Worm (Caenorhabditis elegans) whole organism, young adult: ENCODE measurements around the gene Y54F10AM.15.

Experiments used
- C06A6.2 ChIP-seq: fragments of 200-800 bp; sonication (Bioruptor generic); conservative IDR thresholded peaks from 2 replicates; pipeline ENCODE4 v1.3.6; 2022; ENCODE audit warnings: missing genetic modification characterization, missing compliant biosample characterization
- F10E7.11 ChIP-seq: sonication (generic microtip); optimal IDR thresholded peaks from 2 replicates; lab custom pipeline; 2017; ENCODE audit warnings: mild to moderate bottlenecking, missing genetic modification characterization, moderate library complexity, missing compliant biosample characterization
- F49E8.2 ChIP-seq: sonication (generic microtip); optimal IDR thresholded peaks from 3 replicates; lab custom pipeline; 2017; ENCODE audit warnings: missing genetic modification characterization, mild to moderate bottlenecking, missing compliant biosample characterization, antibody characterized with exemption, moderate library complexity; ENCODE audit not compliant: insufficient read depth
- F55B11.4 ChIP-seq: sonication (generic microtip); optimal IDR thresholded peaks from 2 replicates; lab custom pipeline; 2016; ENCODE audit warnings: missing compliant biosample characterization, missing genetic modification characterization, borderline replicate concordance; ENCODE audit not compliant: insufficient read depth
- F57C9.4 ChIP-seq: sonication (generic microtip); optimal IDR thresholded peaks from 2 replicates; lab custom pipeline; 2017; ENCODE audit warnings: mild to moderate bottlenecking, missing genetic modification characterization, missing compliant biosample characterization
- Y53G8AR.9 ChIP-seq: fragments of 200-800 bp; sonication (Bioruptor generic); conservative IDR thresholded peaks from 2 replicates; pipeline ENCODE4 v1.3.6; 2022; ENCODE audit warnings: missing genetic modification reagents, missing genetic modification characterization, missing compliant biosample characterization
- ZK185.1 ChIP-seq: sonication (generic microtip); optimal IDR thresholded peaks from 2 replicates; lab custom pipeline; 2016; ENCODE audit warnings: mild to moderate bottlenecking, missing genetic modification characterization, missing compliant biosample characterization; ENCODE audit not compliant: poor library complexity, severe bottlenecking
- atf-7 ChIP-seq: sonication (generic microtip); optimal IDR thresholded peaks from 2 replicates; lab custom pipeline; 2017; ENCODE audit warnings: mild to moderate bottlenecking, missing genetic modification characterization, missing compliant biosample characterization
- attf-6 ChIP-seq: fragments of 200-800 bp; sonication (Bioruptor generic); IDR thresholded peaks from 2 replicates; pipeline ENCODE4 v1.3.6; 2022; ENCODE audit warnings: missing genetic modification reagents, missing genetic modification characterization, missing compliant biosample characterization
- bed-1 ChIP-seq: fragments of 200-800 bp; sonication (Bioruptor generic); IDR thresholded peaks from 2 replicates; pipeline ENCODE4 v1.3.6; 2022; ENCODE audit warnings: missing genetic modification reagents, missing genetic modification characterization, missing compliant biosample characterization
- ccch-3 ChIP-seq: fragments of 200-800 bp; sonication (Bioruptor generic); optimal IDR thresholded peaks from 2 replicates; lab custom pipeline; 2018; ENCODE audit warnings: mild to moderate bottlenecking, missing genetic modification characterization, missing compliant biosample characterization
- ceh-40 ChIP-seq: fragments of 200-800 bp; sonication (Bioruptor generic); IDR thresholded peaks from 2 replicates; pipeline ENCODE4 v1.3.6; 2022; ENCODE audit warnings: missing genetic modification characterization, missing compliant biosample characterization
- chd-7 ChIP-seq: sonication (generic microtip); optimal IDR thresholded peaks from 2 replicates; lab custom pipeline; 2016; ENCODE audit warnings: mild to moderate bottlenecking, missing genetic modification characterization, moderate library complexity, missing compliant biosample characterization
- die-1 ChIP-seq: sonication (generic microtip); optimal IDR thresholded peaks from 2 replicates; lab custom pipeline; 2016; ENCODE audit warnings: missing genotype, mild to moderate bottlenecking, missing genetic modification characterization, missing compliant biosample characterization
- efl-1 ChIP-seq: fragments of 150-350 bp; optimal IDR thresholded peaks from 2 replicates; lab custom pipeline; 2014; ENCODE audit warnings: missing biosample characterization, missing genetic modification reagents, missing genetic modification characterization
- egl-18 ChIP-seq: fragments of 200-800 bp; sonication (Bioruptor generic); IDR thresholded peaks from 2 replicates; pipeline ENCODE4 v1.3.6; 2022; ENCODE audit warnings: missing genetic modification reagents, missing genetic modification characterization, missing compliant biosample characterization
- egl-44 ChIP-seq: fragments of 200-800 bp; sonication (Bioruptor generic); IDR thresholded peaks from 2 replicates; pipeline ENCODE4 v1.3.6; 2022; ENCODE audit warnings: missing genetic modification reagents, missing genetic modification characterization, missing compliant biosample characterization
- ekl-4 ChIP-seq: fragments of 200-800 bp; sonication (Bioruptor generic); IDR thresholded peaks from 2 replicates; pipeline ENCODE4 v1.3.6; 2022; ENCODE audit warnings: missing genetic modification reagents, missing genetic modification characterization, missing compliant biosample characterization
- fkh-3 ChIP-seq: sonication (generic microtip); optimal IDR thresholded peaks from 2 replicates; lab custom pipeline; 2016; ENCODE audit warnings: mild to moderate bottlenecking, missing genetic modification characterization, missing compliant biosample characterization
- him-1 ChIP-seq: sonication (generic microtip); optimal IDR thresholded peaks from 2 replicates; lab custom pipeline; 2016; ENCODE audit warnings: missing genotype, missing genetic modification reagents, missing genetic modification characterization, missing compliant biosample characterization
- hlh-12 ChIP-seq: sonication (generic microtip); optimal IDR thresholded peaks from 2 replicates; lab custom pipeline; 2016; ENCODE audit warnings: missing genetic modification characterization, missing compliant biosample characterization
- hmg-1.2 ChIP-seq: fragments of 200-800 bp; sonication (Bioruptor generic); IDR thresholded peaks from 2 replicates; pipeline ENCODE4 v1.3.6; 2022; ENCODE audit warnings: missing genetic modification reagents, missing genetic modification characterization, missing compliant biosample characterization
- hsf-1 ChIP-seq: fragments of 200-800 bp; sonication (Bioruptor generic); IDR thresholded peaks from 2 replicates; pipeline ENCODE4 v1.3.6; 2022; ENCODE audit warnings: missing genetic modification reagents, missing genetic modification characterization, missing compliant biosample characterization
- madf-3 ChIP-seq: fragments of 200-800 bp; sonication (Bioruptor generic); IDR thresholded peaks from 2 replicates; pipeline ENCODE4 v1.3.6; 2022; ENCODE audit warnings: missing genetic modification reagents, missing genetic modification characterization, missing compliant biosample characterization
- mcd-1 ChIP-seq: fragments of 200-800 bp; sonication (Bioruptor generic); IDR thresholded peaks from 2 replicates; pipeline ENCODE4 v1.3.6; 2022; ENCODE audit warnings: missing genetic modification reagents, missing genetic modification characterization, missing compliant biosample characterization
- mes-4 ChIP-seq: sonication (generic microtip); optimal IDR thresholded peaks from 2 replicates; lab custom pipeline; 2016; ENCODE audit warnings: missing genotype, missing genetic modification characterization, missing compliant biosample characterization
- nfya-2 ChIP-seq: fragments of 200-800 bp; sonication (Bioruptor generic); IDR thresholded peaks from 2 replicates; pipeline ENCODE4 v1.3.6; 2022; ENCODE audit warnings: missing genetic modification reagents, missing genetic modification characterization, missing compliant biosample characterization
- nfyb-1 ChIP-seq: fragments of 200-800 bp; sonication (Bioruptor generic); IDR thresholded peaks from 2 replicates; pipeline ENCODE4 v1.3.6; 2022; ENCODE audit warnings: missing genetic modification reagents, missing genetic modification characterization, missing compliant biosample characterization
- nhr-120 ChIP-seq: fragments of 200-800 bp; sonication (Bioruptor generic); IDR thresholded peaks from 2 replicates; pipeline ENCODE4 v1.3.6; 2022; ENCODE audit warnings: missing genetic modification characterization, missing compliant biosample characterization
- nhr-27 ChIP-seq: fragments of 200-800 bp; sonication (Bioruptor generic); optimal IDR thresholded peaks from 2 replicates; lab custom pipeline; 2018; ENCODE audit warnings: mild to moderate bottlenecking, missing genetic modification characterization, moderate library complexity, missing compliant biosample characterization
- nhr-80 ChIP-seq: sonication (generic microtip); optimal IDR thresholded peaks from 2 replicates; lab custom pipeline; 2016; ENCODE audit warnings: missing genetic modification characterization, missing compliant biosample characterization
- sptf-2 ChIP-seq: fragments of 200-800 bp; sonication (Bioruptor generic); optimal IDR thresholded peaks from 2 replicates; lab custom pipeline; 2018; ENCODE audit warnings: mild to moderate bottlenecking, missing genetic modification characterization, missing compliant biosample characterization
- tbx-9 ChIP-seq: sonication (generic microtip); optimal IDR thresholded peaks from 2 replicates; lab custom pipeline; 2016; ENCODE audit warnings: borderline replicate concordance, missing genetic modification characterization, inconsistent platforms, missing compliant biosample characterization
- tlf-1 ChIP-seq: fragments of 200-800 bp; sonication (Bioruptor generic); optimal IDR thresholded peaks from 2 replicates; lab custom pipeline; 2018; ENCODE audit warnings: mild to moderate bottlenecking, missing genetic modification characterization, missing compliant biosample characterization
- unc-130 ChIP-seq: sonication (generic microtip); optimal IDR thresholded peaks from 2 replicates; lab custom pipeline; 2016; ENCODE audit warnings: missing genetic modification reagents, missing genetic modification characterization, missing compliant biosample characterization
- unc-62 ChIP-seq: fragments of 150-350 bp; optimal IDR thresholded peaks from 2 replicates; lab custom pipeline; 2014; ENCODE audit warnings: missing biosample characterization, missing genetic modification reagents, missing genetic modification characterization
- xnd-1 ChIP-seq: sonication (generic microtip); optimal IDR thresholded peaks from 2 replicates; lab custom pipeline; 2016; ENCODE audit warnings: missing genotype, missing genetic modification reagents, missing genetic modification characterization, missing compliant biosample characterization
- zfh-2 ChIP-seq: fragments of 200-800 bp; sonication (Bioruptor generic); conservative IDR thresholded peaks from 2 replicates; pipeline ENCODE4 v1.3.6; 2022; ENCODE audit warnings: missing genetic modification reagents, missing genetic modification characterization, missing compliant biosample characterization
- zim-3 ChIP-seq: sonication (generic microtip); optimal IDR thresholded peaks from 2 replicates; lab custom pipeline; 2017; ENCODE audit warnings: mild to moderate bottlenecking, missing genetic modification characterization, moderate library complexity, missing compliant biosample characterization
- ztf-18 ChIP-seq: sonication (generic microtip); optimal IDR thresholded peaks from 2 replicates; lab custom pipeline; 2016; ENCODE audit warnings: missing genotype, mild to moderate bottlenecking, missing genetic modification characterization, missing compliant biosample characterization
- ztf-25 ChIP-seq: fragments of 200-800 bp; sonication (Bioruptor generic); IDR thresholded peaks from 2 replicates; pipeline ENCODE4 v1.3.6; 2022; ENCODE audit warnings: missing genetic modification reagents, missing genetic modification characterization, missing compliant biosample characterization
- ztf-6 ChIP-seq: fragments of 200-800 bp; sonication (Bioruptor generic); IDR thresholded peaks from 2 replicates; pipeline ENCODE4 v1.3.6; 2022; ENCODE audit warnings: missing genetic modification reagents, missing genetic modification characterization, missing compliant biosample characterization

Gene Y54F10AM.15

DNA sequence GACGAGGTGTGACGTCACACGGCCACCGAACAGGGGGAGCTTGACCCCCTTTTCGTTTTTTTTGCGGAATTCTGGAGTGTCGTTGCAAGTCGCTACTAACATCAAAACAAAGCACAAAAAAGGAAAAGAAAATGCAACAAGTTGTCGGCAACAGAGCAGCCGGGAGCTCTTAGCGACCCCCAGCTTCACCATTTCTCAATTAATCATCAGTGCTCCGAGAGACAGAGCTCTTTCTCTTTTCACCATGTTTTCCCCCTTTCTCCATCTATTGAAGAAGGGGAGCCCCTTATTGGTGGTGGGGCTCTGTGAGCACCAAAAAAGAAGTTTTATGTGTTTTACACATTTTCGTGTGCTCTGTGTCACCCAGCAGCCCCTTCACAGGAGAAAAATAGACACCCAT lies 25.1 kb upstream of the Y54F10AM.15 start:
- 0 out of 2 replicates have a peak, but pooled peaks have one; percentile 17 for TF ChIP-seq zfh-2 (GFP tag; lab: Robert Waterston, UW)
- TF ChIP-seq egl-18 (GFP tag; lab: Robert Waterston, UW), result no peak

ce11 chrIII:2552382-2552781 lies 23.9 kb upstream of the Y54F10AM.15 start:
- TF ChIP-seq him-1 (tag; lab: Kevin White, UChicago) (no peak), fkh-3 (tag; lab: Kevin White, UChicago) (no peak), mes-4 (no peak), ceh-40 (no peak), nfya-2 (GFP tag; lab: Robert Waterston, UW) (no peak), bed-1 (no peak), egl-44 (GFP tag; lab: Robert Waterston, UW) (no peak), sptf-2 (GFP tag; lab: Kevin White, UChicago) (no peak), mcd-1 (no peak)

DNA sequence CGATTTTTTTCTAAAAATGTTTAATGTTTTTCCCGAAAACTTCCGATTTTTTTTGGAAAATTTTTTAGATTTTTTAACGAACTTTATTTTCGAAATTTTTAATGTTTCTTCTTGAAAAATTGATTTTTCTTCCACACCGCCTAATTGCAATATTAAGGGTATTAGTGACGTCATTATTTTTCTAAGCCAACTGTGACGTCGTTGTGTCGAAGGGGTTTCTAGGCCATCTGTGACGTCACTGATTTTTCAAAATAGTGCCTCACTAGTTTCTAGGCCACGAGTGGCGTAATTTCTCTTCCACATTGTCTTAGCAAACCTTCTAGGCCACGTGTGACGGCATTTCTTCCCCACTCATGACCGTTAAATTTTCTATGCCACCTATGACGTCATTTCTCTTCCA lies 23.5 kb upstream of the Y54F10AM.15 start:
- TF ChIP-seq xnd-1 (tag; lab: Kevin White, UChicago) (no peak), unc-130 (GFP tag; lab: Kevin White, UChicago) (no peak), Y53G8AR.9 (GFP tag; lab: Robert Waterston, UW) (no peak), atf-7 (peak; percentile 4), nhr-80 (tag; lab: Kevin White, UChicago) (no peak), zim-3 (no peak)

- TF ChIP-seq nhr-120 (no peak), hmg-1.2 (GFP tag; lab: Robert Waterston, UW) (no peak), efl-1 (no peak), die-1 (tag; lab: Kevin White, UChicago) (no peak), F55B11.4 (tag; lab: Kevin White, UChicago) (no peak), tbx-9 (no peak), hlh-12 (tag; lab: Kevin White, UChicago) (no peak), F10E7.11 (tag; lab: Kevin White, UChicago) (no peak), ztf-25 (no peak), fkh-3 (tag; lab: Kevin White, UChicago) (no peak), ekl-4 (no peak), C06A6.2 (no peak), ztf-18 (no peak), atf-7 (no peak), ztf-6 (GFP tag; lab: Robert Waterston, UW) (no peak), chd-7 (no peak)
These were observed 21.1 kb upstream of the Y54F10AM.15 start, which contains the start of gene feh-1 for ce11 chrIII:2549620-2550019. Gene feh-1, plus strand, starts transcription at chrIII:2549920.

DNA sequence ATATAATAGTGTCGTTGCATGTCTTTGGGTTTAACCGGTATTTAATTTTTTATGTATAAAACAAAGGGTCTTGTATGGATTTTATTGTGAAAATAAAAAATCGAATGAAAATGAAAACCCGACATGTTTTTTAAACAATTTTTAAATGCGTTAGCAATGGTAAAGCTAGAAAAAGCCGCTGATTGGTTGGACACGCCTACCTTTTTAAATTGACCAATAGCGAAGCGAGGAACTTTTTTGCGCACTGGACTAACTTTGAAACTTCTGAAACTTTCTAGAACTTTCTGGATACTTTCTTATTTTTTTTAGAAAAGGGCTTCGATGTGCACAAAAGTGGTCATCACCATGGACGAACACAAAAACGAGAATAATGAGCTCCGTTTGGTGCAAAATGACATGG lies 17.8 kb upstream of the Y54F10AM.15 start:
- TF ChIP-seq nfyb-1 (GFP tag; lab: Robert Waterston, UW) (peak; percentile 94), F57C9.4 (no peak), tlf-1 (GFP tag; lab: Kevin White, UChicago) (no peak), hsf-1 (GFP tag; lab: Robert Waterston, UW) (peak; percentile 63; the same call in 1 of the 2 replicates), nhr-27 (tag; lab: Kevin White, UChicago) (no peak), madf-3 (GFP tag; lab: Robert Waterston, UW) (no peak), ccch-3 (no peak), F49E8.2 (tag; lab: Kevin White, UChicago) (no peak), him-1 (tag; lab: Kevin White, UChicago) (peak; percentile 39), unc-62 (GFP tag; lab: Kevin White, UChicago) (no peak), bed-1 (no peak), tbx-9 (no peak), ZK185.1 (tag; lab: Kevin White, UChicago) (no peak), attf-6 (GFP tag; lab: Robert Waterston, UW) (no peak)
